Worm (Caenorhabditis elegans) whole organism, L4 larva: Measurements from ENCODE around the gene F58B4.3.

Source experiments
- D1046.2 ChIP-seq: fragments of 200-800 bp; sonication (Bioruptor generic); IDR thresholded peaks from 2 replicates; pipeline ENCODE4 v1.3.6; 2022; ENCODE audit warnings: missing genetic modification characterization, missing compliant biosample characterization
- F10B5.3 ChIP-seq: sonication (generic microtip); optimal IDR thresholded peaks from 2 replicates; lab custom pipeline; 2016; ENCODE audit warnings: mild to moderate bottlenecking, missing genetic modification characterization, missing compliant biosample characterization
- F49E8.2 ChIP-seq: sonication (generic microtip); optimal IDR thresholded peaks from 2 replicates; lab custom pipeline; 2016; ENCODE audit warnings: missing compliant biosample characterization, mild to moderate bottlenecking, missing genetic modification characterization, borderline replicate concordance
- T26A8.4 ChIP-seq: fragments of 200-800 bp; sonication (Bioruptor generic); IDR thresholded peaks from 2 replicates; pipeline ENCODE4 v1.3.6; 2022; ENCODE audit warnings: missing genetic modification characterization, missing compliant biosample characterization
- Y48G9A.11 ChIP-seq: fragments of 200-800 bp; sonication (Bioruptor generic); IDR thresholded peaks from 2 replicates; pipeline ENCODE4 v1.3.6; 2022; ENCODE audit warnings: missing genetic modification reagents, missing genetic modification characterization, missing compliant biosample characterization
- Y5F2A.4 ChIP-seq: fragments of 200-800 bp; sonication (Bioruptor generic); optimal IDR thresholded peaks from 2 replicates; lab custom pipeline; 2018; ENCODE audit warnings: mild to moderate bottlenecking, missing genetic modification characterization, missing compliant biosample characterization
- Y75B8A.6 ChIP-seq: fragments of 200-800 bp; sonication (Bioruptor generic); IDR thresholded peaks from 2 replicates; pipeline ENCODE4 v1.3.6; 2022; ENCODE audit warnings: missing genetic modification reagents, missing genetic modification characterization, missing compliant biosample characterization
- ZK337.2 ChIP-seq: fragments of 200-800 bp; sonication (Bioruptor generic); IDR thresholded peaks from 2 replicates; pipeline ENCODE4 v1.3.6; 2022; ENCODE audit warnings: missing genetic modification reagents, missing genetic modification characterization, missing compliant biosample characterization
- ZK546.5 ChIP-seq, 2 experiments: sonication (generic microtip); optimal IDR thresholded peaks; 2 replicates each; lab custom pipeline; 2017; ENCODE audit warnings: missing biosample characterization in 2 of 2, missing genetic modification characterization in 2 of 2
- aha-1 ChIP-seq: fragments of 150-350 bp; peaks from one replicate; lab custom pipeline; 2014; ENCODE audit warnings: missing biosample characterization, missing genetic modification characterization
- ama-1 ChIP-seq: fragments of 150-350 bp; optimal IDR thresholded peaks from 2 replicates; lab custom pipeline; 2014; ENCODE audit warnings: inconsistent platforms, mixed read lengths
- arid-1 ChIP-seq: fragments of 200-800 bp; sonication (Bioruptor generic); conservative IDR thresholded peaks from 2 replicates; pipeline ENCODE4 v1.3.6; 2022; ENCODE audit warnings: missing genetic modification reagents, missing genetic modification characterization, missing compliant biosample characterization
- ceh-20 ChIP-seq: fragments of 200-800 bp; sonication (Bioruptor generic); IDR thresholded peaks from 2 replicates; pipeline ENCODE4 v1.3.6; 2022; ENCODE audit warnings: missing genetic modification reagents, missing genetic modification characterization, missing compliant biosample characterization
- ceh-44 ChIP-seq: fragments of 200-800 bp; sonication (Bioruptor generic); IDR thresholded peaks from 2 replicates; pipeline ENCODE4 v1.3.6; 2022; ENCODE audit warnings: missing genetic modification reagents, missing genetic modification characterization, missing compliant biosample characterization
- ces-1 ChIP-seq: fragments of 150-350 bp; sonication (generic microtip); optimal IDR thresholded peaks from 4 replicates; lab custom pipeline; 2014; ENCODE audit warnings: missing biosample characterization, missing genetic modification reagents, missing genetic modification characterization
- cey-2 ChIP-seq: sonication (generic microtip); optimal IDR thresholded peaks from 3 replicates; lab custom pipeline; 2017; ENCODE audit warnings: missing genetic modification characterization, mild to moderate bottlenecking, missing compliant biosample characterization, antibody characterized with exemption, borderline replicate concordance; ENCODE audit not compliant: insufficient read depth
- ctbp-1 ChIP-seq: fragments of 200-800 bp; sonication (Bioruptor generic); IDR thresholded peaks from 2 replicates; pipeline ENCODE4 v1.3.6; 2022; ENCODE audit warnings: missing genetic modification reagents, missing genetic modification characterization, missing compliant biosample characterization
- daf-12 ChIP-seq: fragments of 150-350 bp; optimal IDR thresholded peaks from 2 replicates; lab custom pipeline; 2014; ENCODE audit warnings: missing biosample characterization, missing genetic modification reagents, missing genetic modification characterization
- daf-16 ChIP-seq, 3 experiments: sonication (generic microtip); optimal IDR thresholded peaks; 2 replicates each; lab custom pipeline; 2016 to 2017; ENCODE audit warnings: missing genetic modification characterization in 3 of 3, missing genetic modification reagents in 3 of 3, mild to moderate bottlenecking in 2 of 3, missing compliant biosample characterization in 2 of 3, missing biosample characterization in 1 of 3, moderate library complexity in 1 of 3
- dmd-6 ChIP-seq: fragments of 200-800 bp; sonication (Bioruptor generic); IDR thresholded peaks from 2 replicates; pipeline ENCODE4 v1.3.6; 2022; ENCODE audit warnings: missing genetic modification reagents, missing genetic modification characterization, missing compliant biosample characterization
- dmd-8 ChIP-seq: fragments of 200-800 bp; sonication (Bioruptor generic); IDR thresholded peaks from 2 replicates; pipeline ENCODE4 v1.3.6; 2022; ENCODE audit warnings: missing genetic modification characterization, missing compliant biosample characterization
- dpl-1 ChIP-seq: fragments of 150-350 bp; optimal IDR thresholded peaks from 2 replicates; lab custom pipeline; 2014; ENCODE audit warnings: missing biosample characterization, missing genetic modification reagents, missing genetic modification characterization
- dve-1 ChIP-seq: sonication (generic microtip); optimal IDR thresholded peaks from 2 replicates; lab custom pipeline; 2017; ENCODE audit warnings: antibody characterized with exemption, mild to moderate bottlenecking, missing genetic modification characterization, missing compliant biosample characterization; ENCODE audit not compliant: insufficient read depth
- gei-8 ChIP-seq: fragments of 200-800 bp; sonication (Bioruptor generic); optimal IDR thresholded peaks from 2 replicates; lab custom pipeline; 2018; ENCODE audit warnings: mild to moderate bottlenecking, missing genetic modification characterization, missing compliant biosample characterization
- hlh-11 ChIP-seq: fragments of 200-800 bp; sonication (Bioruptor generic); optimal IDR thresholded peaks from 2 replicates; lab custom pipeline; 2018; ENCODE audit warnings: mild to moderate bottlenecking, missing genetic modification characterization, missing compliant biosample characterization
- hmg-1.1 ChIP-seq: fragments of 200-800 bp; sonication (Bioruptor generic); IDR thresholded peaks from 2 replicates; pipeline ENCODE4 v1.3.6; 2022; ENCODE audit warnings: missing genetic modification reagents, missing genetic modification characterization, missing compliant biosample characterization
- jun-1 ChIP-seq: fragments of 150-350 bp; optimal IDR thresholded peaks from 2 replicates; lab custom pipeline; 2014; ENCODE audit warnings: missing biosample characterization, missing genetic modification reagents, missing genetic modification characterization
- lin-1 ChIP-seq: fragments of 200-800 bp; sonication (Bioruptor generic); IDR thresholded peaks from 2 replicates; pipeline ENCODE4 v1.3.6; 2022; ENCODE audit warnings: missing genetic modification reagents, missing genetic modification characterization, missing compliant biosample characterization
- lin-13 ChIP-seq: fragments of 150-350 bp; optimal IDR thresholded peaks from 2 replicates; lab custom pipeline; 2014; ENCODE audit warnings: missing biosample characterization, missing genetic modification reagents, missing genetic modification characterization
- lin-38 ChIP-seq: fragments of 200-800 bp; sonication (Bioruptor generic); IDR thresholded peaks from 2 replicates; pipeline ENCODE4 v1.3.6; 2022; ENCODE audit warnings: missing genetic modification reagents, missing genetic modification characterization, missing compliant biosample characterization
- lir-3 ChIP-seq: sonication (generic microtip); optimal IDR thresholded peaks from 2 replicates; lab custom pipeline; 2016; ENCODE audit warnings: mild to moderate bottlenecking, missing genetic modification characterization, missing compliant biosample characterization
- mep-1 ChIP-seq: fragments of 150-350 bp; sonication (generic microtip); optimal IDR thresholded peaks from 3 replicates; lab custom pipeline; 2014; ENCODE audit warnings: missing biosample characterization, missing genetic modification characterization
- mxl-2 ChIP-seq: fragments of 200-800 bp; sonication (Bioruptor generic); conservative IDR thresholded peaks from 2 replicates; pipeline ENCODE4 v1.3.6; 2022; ENCODE audit warnings: missing genetic modification reagents, missing genetic modification characterization, missing compliant biosample characterization
- mxl-3 ChIP-seq: fragments of 200-800 bp; sonication (Bioruptor generic); optimal IDR thresholded peaks from 2 replicates; lab custom pipeline; 2018; ENCODE audit warnings: mild to moderate bottlenecking, missing genetic modification characterization, missing compliant biosample characterization
- nhr-10 ChIP-seq: fragments of 150-350 bp; optimal IDR thresholded peaks from 2 replicates; lab custom pipeline; 2014; ENCODE audit warnings: missing biosample characterization, missing genetic modification characterization
- nhr-111 ChIP-seq: fragments of 200-800 bp; sonication (Bioruptor generic); optimal IDR thresholded peaks from 2 replicates; lab custom pipeline; 2018; ENCODE audit warnings: mild to moderate bottlenecking, missing genetic modification characterization, missing compliant biosample characterization
- nhr-28 ChIP-seq: fragments of 150-350 bp; optimal IDR thresholded peaks from 2 replicates; lab custom pipeline; 2014; ENCODE audit warnings: missing biosample characterization, missing genetic modification characterization
- nhr-42 ChIP-seq: fragments of 200-800 bp; sonication (Bioruptor generic); IDR thresholded peaks from 2 replicates; pipeline ENCODE4 v1.3.6; 2022; ENCODE audit warnings: missing genetic modification characterization, missing compliant biosample characterization
- nhr-6 ChIP-seq: fragments of 150-350 bp; optimal IDR thresholded peaks from 2 replicates; lab custom pipeline; 2014; ENCODE audit warnings: missing biosample characterization, missing genetic modification characterization
- nhr-77 ChIP-seq: fragments of 150-350 bp; optimal IDR thresholded peaks from 2 replicates; lab custom pipeline; 2014; ENCODE audit warnings: missing biosample characterization, missing genetic modification characterization
- pha-4 ChIP-seq, 2 experiments: fragments of 150-350 bp in 1 of 2; fragments of 200-800 bp in 1 of 2; sonication (Bioruptor generic) in 1 of 2; IDR thresholded peaks in 1 of 2; optimal IDR thresholded peaks in 1 of 2; 2 replicates each; pipeline versions ENCODE4 v1.3.6 to Lab custom; 2014 to 2022; ENCODE audit warnings: missing genetic modification characterization in 2 of 2, missing genetic modification reagents in 2 of 2, missing biosample characterization in 1 of 2, missing compliant biosample characterization in 1 of 2
- pqm-1 ChIP-seq: sonication (generic microtip); optimal IDR thresholded peaks from 2 replicates; lab custom pipeline; 2017; ENCODE audit warnings: missing biosample characterization, missing genetic modification characterization
- rbr-2 ChIP-seq: sonication (generic microtip); optimal IDR thresholded peaks from 2 replicates; lab custom pipeline; 2016; ENCODE audit warnings: missing genotype, missing genetic modification characterization, missing compliant biosample characterization
- skn-1 ChIP-seq: fragments of 150-350 bp; optimal IDR thresholded peaks from 2 replicates; lab custom pipeline; 2014; ENCODE audit warnings: missing biosample characterization, missing genetic modification characterization
- snpc-1.2 ChIP-seq: fragments of 200-800 bp; sonication (Bioruptor generic); IDR thresholded peaks from 2 replicates; pipeline ENCODE4 v1.3.6; 2022; ENCODE audit warnings: missing genetic modification reagents, missing genetic modification characterization, missing compliant biosample characterization
- snpc-4 ChIP-seq: fragments of 150-350 bp; optimal IDR thresholded peaks from 2 replicates; lab custom pipeline; 2014; ENCODE audit warnings: missing biosample characterization, missing genetic modification characterization
- unc-130 ChIP-seq: sonication (generic microtip); optimal IDR thresholded peaks from 2 replicates; lab custom pipeline; 2016; ENCODE audit warnings: missing genetic modification reagents, missing genetic modification characterization, missing compliant biosample characterization
- vab-7 ChIP-seq: fragments of 200-800 bp; sonication (Bioruptor generic); IDR thresholded peaks from 2 replicates; pipeline ENCODE4 v1.3.6; 2022; ENCODE audit warnings: missing genetic modification reagents, missing genetic modification characterization, missing compliant biosample characterization
- zip-2 ChIP-seq: fragments of 150-350 bp; optimal IDR thresholded peaks from 2 replicates; lab custom pipeline; 2014; ENCODE audit warnings: missing biosample characterization, missing genetic modification characterization
- ztf-11 ChIP-seq: fragments of 150-350 bp; optimal IDR thresholded peaks from 2 replicates; lab custom pipeline; 2014; ENCODE audit warnings: missing biosample characterization, missing genetic modification characterization
- ztf-7 ChIP-seq: fragments of 150-350 bp; optimal IDR thresholded peaks from 2 replicates; lab custom pipeline; 2014; ENCODE audit warnings: missing biosample characterization, missing genetic modification characterization

Gene F58B4.3

DNA sequence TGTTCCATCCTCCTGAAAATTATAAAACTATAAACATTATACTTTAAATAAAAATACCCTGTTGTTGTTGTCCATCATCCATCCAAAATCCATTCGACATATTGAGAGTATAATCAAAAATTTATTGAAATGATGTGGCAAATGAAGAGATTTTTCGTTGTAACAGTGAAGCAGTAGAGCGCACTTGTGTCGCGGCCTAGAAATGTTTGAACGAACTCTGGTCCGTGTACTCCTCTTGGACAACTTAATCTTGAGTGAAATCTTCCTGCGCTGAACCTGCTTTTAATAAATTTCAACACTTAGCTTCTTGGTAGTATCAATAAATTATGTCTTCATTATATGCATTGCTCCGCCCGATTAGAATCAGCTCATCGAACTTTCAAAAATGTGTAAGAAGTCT lies 35.0 kb upstream of the F58B4.3 start, which contains the start of the genes F32D8.14 and F32D8.5 (continued):
- TF ChIP-seq lin-1 (GFP tag; lab: Robert Waterston, UW) (no peak), dmd-6 (peak; percentile 46), nhr-6 (tag; lab: Kevin White, UChicago) (peak; percentile 68), nhr-10 (tag; lab: Kevin White, UChicago) (no peak), zip-2 (no peak), pha-4 (GFP tag; IDR thresholded peaks at IDR 0.05; lab: Robert Waterston, UW) (no peak), pha-4 (tag; optimal IDR thresholded peaks at IDR 0.05; lab: Kevin White, UChicago) (peak; percentile 4), snpc-1.2 (GFP tag; lab: Robert Waterston, UW) (no peak), lin-13 (GFP tag; lab: Kevin White, UChicago) (peak; percentile 79), daf-16 (GFP tag; optimal IDR thresholded peaks at IDR 0.05; lab: Kevin White, UChicago) (no peak), daf-16 (tag; optimal IDR thresholded peaks at IDR 0.05; lab: Kevin White, UChicago) (peak; percentile 27), aha-1 (tag; lab: Kevin White, UChicago) (peak; percentile 89), ceh-44 (no peak), dve-1 (tag; lab: Kevin White, UChicago) (peak; percentile 85), T26A8.4 (GFP tag; lab: Robert Waterston, UW) (peak; percentile 59), vab-7 (GFP tag; lab: Robert Waterston, UW) (peak; percentile 35; the same call in 1 of the 2 replicates), nhr-77 (tag; lab: Kevin White, UChicago) (peak; percentile 64), cey-2 (tag; lab: Kevin White, UChicago) (no peak), Y48G9A.11 (no peak), Y5F2A.4 (GFP tag; lab: Kevin White, UChicago) (no peak), F10B5.3 (tag; lab: Kevin White, UChicago) (no peak), gei-8 (GFP tag; lab: Kevin White, UChicago) (no peak), nhr-42 (GFP tag; lab: Robert Waterston, UW) (no peak), dmd-8 (GFP tag; lab: Robert Waterston, UW) (no peak), unc-130 (GFP tag; lab: Kevin White, UChicago) (peak; percentile 83), lin-38 (GFP tag; lab: Robert Waterston, UW) (peak; percentile 94), ces-1 (no peak), jun-1 (tag; lab: Kevin White, UChicago) (no peak), ZK546.5 (tag; optimal IDR thresholded peaks at IDR 0.05; lab: Kevin White, UChicago) (peak in 1 of 2 experiments; percentile 71), ZK337.2 (GFP tag; lab: Robert Waterston, UW) (peak; percentile 77), daf-12 (no peak), pqm-1 (peak; percentile 1), dpl-1 (peak; percentile 83), F49E8.2 (tag; lab: Kevin White, UChicago) (no peak), nhr-28 (tag; lab: Kevin White, UChicago) (peak; percentile 18), snpc-4 (tag; lab: Kevin White, UChicago) (no peak), ztf-11 (no peak), ama-1 (lab: Kevin White, UChicago) (no peak), ctbp-1 (GFP tag; lab: Robert Waterston, UW) (no peak), nhr-111 (GFP tag; lab: Kevin White, UChicago) (no peak), hlh-11 (tag; lab: Kevin White, UChicago) (peak; percentile 60), D1046.2 (GFP tag; lab: Robert Waterston, UW) (no peak), ztf-7 (peak; percentile 56), ceh-20 (GFP tag; lab: Robert Waterston, UW) (0 out of 2 replicates have a peak, but pooled peaks have one; percentile 12), mxl-3 (peak; percentile 50), skn-1 (tag; lab: Kevin White, UChicago) (no peak), Y75B8A.6 (GFP tag; lab: Robert Waterston, UW) (no peak), hmg-1.1 (GFP tag; lab: Robert Waterston, UW) (peak; percentile 63), rbr-2 (tag; lab: Kevin White, UChicago) (peak; percentile 54), mep-1 (tag; lab: Kevin White, UChicago) (peak; percentile 76), lir-3 (tag; lab: Kevin White, UChicago) (no peak), arid-1 (GFP tag; lab: Robert Waterston, UW) (0 out of 2 replicates have a peak, but pooled peaks have one; percentile 28), mxl-2 (GFP tag; lab: Robert Waterston, UW) (no peak)
